Worm (Caenorhabditis elegans) whole organism, young adult: ENCODE results near the gene T05H4.3.

Experiments used
- B0336.3 ChIP-seq: fragments of 200-800 bp; sonication (Bioruptor generic); IDR thresholded peaks from 2 replicates; pipeline ENCODE4 v1.3.6; 2022; ENCODE audit warnings: missing genetic modification characterization, missing compliant biosample characterization
- C06A6.2 ChIP-seq: fragments of 200-800 bp; sonication (Bioruptor generic); conservative IDR thresholded peaks from 2 replicates; pipeline ENCODE4 v1.3.6; 2022; ENCODE audit warnings: missing genetic modification characterization, missing compliant biosample characterization
- C17E4.6 ChIP-seq: fragments of 200-800 bp; sonication (Bioruptor generic); IDR thresholded peaks from 2 replicates; pipeline ENCODE4 v1.3.6; 2022; ENCODE audit warnings: missing genetic modification reagents, missing genetic modification characterization, missing compliant biosample characterization
- D2030.7 ChIP-seq: fragments of 200-800 bp; sonication (Bioruptor generic); IDR thresholded peaks from 2 replicates; pipeline ENCODE4 v1.3.6; 2022; ENCODE audit warnings: missing genetic modification reagents, missing genetic modification characterization, missing compliant biosample characterization
- F10E7.11 ChIP-seq: sonication (generic microtip); optimal IDR thresholded peaks from 2 replicates; lab custom pipeline; 2017; ENCODE audit warnings: mild to moderate bottlenecking, missing genetic modification characterization, moderate library complexity, missing compliant biosample characterization
- F22D6.2 ChIP-seq: sonication (generic microtip); optimal IDR thresholded peaks from 2 replicates; lab custom pipeline; 2016; ENCODE audit warnings: mild to moderate bottlenecking, missing genetic modification characterization, missing compliant biosample characterization
- F52B5.7 ChIP-seq: sonication (generic microtip); optimal IDR thresholded peaks from 2 replicates; lab custom pipeline; 2016; ENCODE audit warnings: mild to moderate bottlenecking, missing genetic modification characterization, missing compliant biosample characterization
- F57A8.1 ChIP-seq: fragments of 200-800 bp; sonication (Bioruptor generic); optimal IDR thresholded peaks from 2 replicates; lab custom pipeline; 2018; ENCODE audit warnings: mild to moderate bottlenecking, missing genetic modification characterization, moderate library complexity, missing compliant biosample characterization
- F57C9.4 ChIP-seq: sonication (generic microtip); optimal IDR thresholded peaks from 2 replicates; lab custom pipeline; 2017; ENCODE audit warnings: mild to moderate bottlenecking, missing genetic modification characterization, missing compliant biosample characterization
- K11D2.4 ChIP-seq: fragments of 200-800 bp; sonication (Bioruptor generic); IDR thresholded peaks from 2 replicates; pipeline ENCODE4 v1.3.6; 2022; ENCODE audit warnings: missing genetic modification reagents, missing genetic modification characterization, missing compliant biosample characterization
- Y53G8AR.9 ChIP-seq: fragments of 200-800 bp; sonication (Bioruptor generic); conservative IDR thresholded peaks from 2 replicates; pipeline ENCODE4 v1.3.6; 2022; ENCODE audit warnings: missing genetic modification reagents, missing genetic modification characterization, missing compliant biosample characterization
- Y56A3A.18 ChIP-seq: fragments of 200-800 bp; sonication (Bioruptor generic); IDR thresholded peaks from 2 replicates; pipeline ENCODE4 v1.3.6; 2022; ENCODE audit warnings: missing genetic modification reagents, missing genetic modification characterization, missing compliant biosample characterization
- Y67H2A.10 ChIP-seq: fragments of 200-800 bp; sonication (Bioruptor generic); conservative IDR thresholded peaks from 2 replicates; pipeline ENCODE4 v1.3.6; 2022; ENCODE audit warnings: missing genetic modification reagents, missing genetic modification characterization, missing compliant biosample characterization
- Y95B8A.8 ChIP-seq: fragments of 200-800 bp; sonication (Bioruptor generic); IDR thresholded peaks from 2 replicates; pipeline ENCODE4 v1.3.6; 2022; ENCODE audit warnings: missing genetic modification reagents, missing genetic modification characterization, missing compliant biosample characterization
- akir-1 ChIP-seq: fragments of 200-800 bp; sonication (Bioruptor generic); optimal IDR thresholded peaks from 2 replicates; lab custom pipeline; 2018; ENCODE audit warnings: mild to moderate bottlenecking, missing genetic modification characterization, moderate library complexity, missing compliant biosample characterization
- ama-1 ChIP-seq, 3 experiments: fragments of 150-350 bp in 1 of 3; sonication (generic microtip) in 2 of 3; optimal IDR thresholded peaks; 2 replicates each; lab custom pipeline; 2014 to 2018; ENCODE audit warnings: missing biosample characterization in 2 of 3, missing genetic modification characterization in 2 of 3, missing genetic modification reagents in 2 of 3
- aptf-2 ChIP-seq: fragments of 200-800 bp; sonication (Bioruptor generic); conservative IDR thresholded peaks from 2 replicates; pipeline ENCODE4 v1.3.6; 2022; ENCODE audit warnings: missing genetic modification reagents, missing genetic modification characterization, missing compliant biosample characterization
- atf-7 ChIP-seq: sonication (generic microtip); optimal IDR thresholded peaks from 2 replicates; lab custom pipeline; 2017; ENCODE audit warnings: mild to moderate bottlenecking, missing genetic modification characterization, missing compliant biosample characterization
- athp-1 ChIP-seq: sonication (generic microtip); optimal IDR thresholded peaks from 2 replicates; lab custom pipeline; 2017; ENCODE audit warnings: mild to moderate bottlenecking, missing genetic modification characterization, missing compliant biosample characterization
- ccch-3 ChIP-seq: fragments of 200-800 bp; sonication (Bioruptor generic); optimal IDR thresholded peaks from 2 replicates; lab custom pipeline; 2018; ENCODE audit warnings: mild to moderate bottlenecking, missing genetic modification characterization, missing compliant biosample characterization
- cebp-1 ChIP-seq, 2 experiments: fragments of 200-800 bp in 1 of 2; sonication (Bioruptor generic) in 1 of 2; sonication (generic microtip) in 1 of 2; IDR thresholded peaks in 1 of 2; optimal IDR thresholded peaks in 1 of 2; 2 replicates each; pipeline versions ENCODE4 v1.3.6 to Lab custom; 2017 to 2022; ENCODE audit warnings: missing compliant biosample characterization in 2 of 2, missing genetic modification characterization in 2 of 2, mild to moderate bottlenecking in 1 of 2, missing genetic modification reagents in 1 of 2, moderate library complexity in 1 of 2
- ceh-91 ChIP-seq: fragments of 200-800 bp; sonication (Bioruptor generic); IDR thresholded peaks from 2 replicates; pipeline ENCODE4 v1.3.6; 2022; ENCODE audit warnings: missing genetic modification reagents, missing genetic modification characterization, missing compliant biosample characterization
- chd-7 ChIP-seq: sonication (generic microtip); optimal IDR thresholded peaks from 2 replicates; lab custom pipeline; 2016; ENCODE audit warnings: mild to moderate bottlenecking, missing genetic modification characterization, moderate library complexity, missing compliant biosample characterization
- die-1 ChIP-seq: sonication (generic microtip); optimal IDR thresholded peaks from 2 replicates; lab custom pipeline; 2016; ENCODE audit warnings: missing genotype, mild to moderate bottlenecking, missing genetic modification characterization, missing compliant biosample characterization
- dpff-1 ChIP-seq: sonication (generic microtip); optimal IDR thresholded peaks from 2 replicates; lab custom pipeline; 2017; ENCODE audit warnings: mild to moderate bottlenecking, missing genetic modification characterization, missing compliant biosample characterization
- dpl-1 ChIP-seq: fragments of 150-350 bp; optimal IDR thresholded peaks from 2 replicates; lab custom pipeline; 2014; ENCODE audit warnings: missing biosample characterization, missing genetic modification reagents, missing genetic modification characterization
- egl-44 ChIP-seq: fragments of 200-800 bp; sonication (Bioruptor generic); IDR thresholded peaks from 2 replicates; pipeline ENCODE4 v1.3.6; 2022; ENCODE audit warnings: missing genetic modification reagents, missing genetic modification characterization, missing compliant biosample characterization
- ets-4 ChIP-seq: fragments of 200-800 bp; sonication (Bioruptor generic); optimal IDR thresholded peaks from 2 replicates; lab custom pipeline; 2018; ENCODE audit warnings: mild to moderate bottlenecking, missing genetic modification characterization, missing compliant biosample characterization
- fkh-3 ChIP-seq: sonication (generic microtip); optimal IDR thresholded peaks from 2 replicates; lab custom pipeline; 2016; ENCODE audit warnings: mild to moderate bottlenecking, missing genetic modification characterization, missing compliant biosample characterization
- hlh-26 ChIP-seq: fragments of 200-800 bp; sonication (Bioruptor generic); conservative IDR thresholded peaks from 2 replicates; pipeline ENCODE4 v1.3.6; 2022; ENCODE audit warnings: missing genetic modification reagents, missing genetic modification characterization, missing compliant biosample characterization
- hmg-20 ChIP-seq: fragments of 200-800 bp; sonication (Bioruptor generic); IDR thresholded peaks from 2 replicates; pipeline ENCODE4 v1.3.6; 2022; ENCODE audit warnings: missing genetic modification reagents, missing genetic modification characterization, missing compliant biosample characterization
- hrde-1 ChIP-seq: sonication (generic microtip); optimal IDR thresholded peaks from 2 replicates; lab custom pipeline; 2016; ENCODE audit warnings: missing genetic modification characterization, mild to moderate bottlenecking, missing compliant biosample characterization, moderate library complexity, missing genotype, missing genetic modification reagents, borderline replicate concordance
- lin-26 ChIP-seq: fragments of 200-800 bp; sonication (Bioruptor generic); IDR thresholded peaks from 2 replicates; pipeline ENCODE4 v1.3.6; 2022; ENCODE audit warnings: missing genetic modification reagents, missing genetic modification characterization, missing compliant biosample characterization
- lin-40 ChIP-seq: sonication (generic microtip); optimal IDR thresholded peaks from 2 replicates; lab custom pipeline; 2016; ENCODE audit warnings: missing genetic modification characterization, mild to moderate bottlenecking, missing compliant biosample characterization, missing genotype, missing genetic modification reagents
- madf-8 ChIP-seq: fragments of 200-800 bp; sonication (Bioruptor generic); conservative IDR thresholded peaks from 2 replicates; pipeline ENCODE4 v1.3.6; 2022; ENCODE audit warnings: missing genetic modification reagents, missing genetic modification characterization, missing compliant biosample characterization
- mxl-1 ChIP-seq: sonication (generic microtip); optimal IDR thresholded peaks from 2 replicates; lab custom pipeline; 2016; ENCODE audit warnings: missing genetic modification characterization, missing compliant biosample characterization
- nfya-1 ChIP-seq: sonication (generic microtip); optimal IDR thresholded peaks from 2 replicates; lab custom pipeline; 2017; ENCODE audit warnings: antibody characterized with exemption, missing compliant biosample characterization, missing genetic modification characterization, borderline replicate concordance; ENCODE audit not compliant: insufficient read depth
- nhr-120 ChIP-seq: fragments of 200-800 bp; sonication (Bioruptor generic); IDR thresholded peaks from 2 replicates; pipeline ENCODE4 v1.3.6; 2022; ENCODE audit warnings: missing genetic modification characterization, missing compliant biosample characterization
- nhr-27 ChIP-seq: fragments of 200-800 bp; sonication (Bioruptor generic); optimal IDR thresholded peaks from 2 replicates; lab custom pipeline; 2018; ENCODE audit warnings: mild to moderate bottlenecking, missing genetic modification characterization, moderate library complexity, missing compliant biosample characterization
- nhr-80 ChIP-seq: sonication (generic microtip); optimal IDR thresholded peaks from 2 replicates; lab custom pipeline; 2016; ENCODE audit warnings: missing genetic modification characterization, missing compliant biosample characterization
- rec-8 ChIP-seq, 2 experiments: sonication (generic microtip); optimal IDR thresholded peaks; 2 replicates each; lab custom pipeline; 2016; ENCODE audit warnings: mild to moderate bottlenecking in 2 of 2, missing genetic modification characterization in 2 of 2, missing genetic modification reagents in 2 of 2, missing genotype in 2 of 2, missing biosample characterization in 1 of 2, missing compliant biosample characterization in 1 of 2, moderate library complexity in 1 of 2
- rpc-1 ChIP-seq, 2 experiments: fragments of 150-350 bp in 1 of 2; sonication (generic microtip) in 1 of 2; optimal IDR thresholded peaks; 2 replicates each; lab custom pipeline; 2014 to 2018; ENCODE audit warnings: missing biosample characterization in 1 of 2, missing genetic modification characterization in 1 of 2, missing genetic modification reagents in 1 of 2, missing genotype in 1 of 2
- sdz-38 ChIP-seq: sonication (generic microtip); optimal IDR thresholded peaks from 2 replicates; lab custom pipeline; 2016; ENCODE audit warnings: missing genotype, missing genetic modification characterization, missing compliant biosample characterization
- sea-2 ChIP-seq: fragments of 200-800 bp; sonication (Bioruptor generic); IDR thresholded peaks from 2 replicates; pipeline ENCODE4 v1.3.6; 2022; ENCODE audit warnings: missing genetic modification characterization, missing compliant biosample characterization
- somi-1 ChIP-seq: fragments of 200-800 bp; sonication (Bioruptor generic); optimal IDR thresholded peaks from 2 replicates; lab custom pipeline; 2018; ENCODE audit warnings: mild to moderate bottlenecking, missing genetic modification characterization, missing compliant biosample characterization
- xnd-1 ChIP-seq: sonication (generic microtip); optimal IDR thresholded peaks from 2 replicates; lab custom pipeline; 2016; ENCODE audit warnings: missing genotype, missing genetic modification reagents, missing genetic modification characterization, missing compliant biosample characterization
- ztf-6 ChIP-seq: fragments of 200-800 bp; sonication (Bioruptor generic); IDR thresholded peaks from 2 replicates; pipeline ENCODE4 v1.3.6; 2022; ENCODE audit warnings: missing genetic modification reagents, missing genetic modification characterization, missing compliant biosample characterization

The T05H4.3 gene

ce11 chrV:6433446-6434178 lies 8.5 kb upstream of the T05H4.3 start, which contains the start of the genes gad-1 and erfa-1 (continued):
- no peak for TF ChIP-seq cebp-1 (GFP tag; IDR thresholded peaks at IDR 0.05; lab: Robert Waterston, UW)
- TF ChIP-seq cebp-1 (tag; optimal IDR thresholded peaks at IDR 0.05; lab: Kevin White, UChicago) = peak; percentile 26
- TF ChIP-seq ama-1 (optimal IDR thresholded peaks at IDR 0.05; lab: Kevin White, UChicago) = no peak
- TF ChIP-seq ama-1 (GFP tag; optimal IDR thresholded peaks at IDR 0.05; lab: Kevin White, UChicago) = no peak
- TF ChIP-seq sdz-38 (tag; lab: Kevin White, UChicago) = no peak
- no peak for TF ChIP-seq Y67H2A.10 (GFP tag; lab: Robert Waterston, UW)
- TF ChIP-seq B0336.3 (GFP tag; lab: Robert Waterston, UW) = no peak
- TF ChIP-seq aptf-2 (GFP tag; lab: Robert Waterston, UW) = no peak
- TF ChIP-seq ets-4 = no peak
- no peak for TF ChIP-seq C06A6.2
- TF ChIP-seq ceh-91 (GFP tag; lab: Robert Waterston, UW) = peak; percentile 51
- no peak for TF ChIP-seq F52B5.7
- no peak for TF ChIP-seq F22D6.2 (tag; lab: Kevin White, UChicago)
- TF ChIP-seq lin-26 (GFP tag; lab: Robert Waterston, UW) = no peak
- no peak for TF ChIP-seq Y95B8A.8 (GFP tag; lab: Robert Waterston, UW)
- no peak for TF ChIP-seq nhr-120 (GFP tag; lab: Robert Waterston, UW)
- no peak for TF ChIP-seq hmg-20 (GFP tag; lab: Robert Waterston, UW)
- peak; percentile 34 for TF ChIP-seq nhr-80 (tag; lab: Kevin White, UChicago)
- TF ChIP-seq nfya-1 (tag; lab: Kevin White, UChicago) = no peak
- TF ChIP-seq D2030.7 (GFP tag; lab: Robert Waterston, UW) = peak; percentile 37; the same call in 1 of the 2 replicates
- no peak for TF ChIP-seq C17E4.6 (GFP tag; lab: Robert Waterston, UW)
- TF ChIP-seq rec-8 (tag; optimal IDR thresholded peaks at IDR 0.05; lab: Kevin White, UChicago) = no peak
- no peak for TF ChIP-seq dpl-1
- no peak for TF ChIP-seq chd-7 (tag; lab: Kevin White, UChicago)
- TF ChIP-seq F10E7.11 (tag; lab: Kevin White, UChicago) = no peak
- TF ChIP-seq fkh-3 = no peak
- no peak for TF ChIP-seq mxl-1 (tag; lab: Kevin White, UChicago)
- no peak for TF ChIP-seq egl-44 (GFP tag; lab: Robert Waterston, UW)
- no peak for TF ChIP-seq lin-40 (tag; lab: Kevin White, UChicago)
- TF ChIP-seq hrde-1 (tag; lab: Kevin White, UChicago) = no peak
- no peak for TF ChIP-seq K11D2.4 (GFP tag; lab: Robert Waterston, UW)
- TF ChIP-seq hlh-26 (GFP tag; lab: Robert Waterston, UW) = no peak
- no peak for TF ChIP-seq athp-1 (tag; lab: Kevin White, UChicago)
- no peak for TF ChIP-seq Y53G8AR.9 (GFP tag; lab: Robert Waterston, UW)
- TF ChIP-seq nhr-27 (tag; lab: Kevin White, UChicago) = no peak
- TF ChIP-seq atf-7 (tag; lab: Kevin White, UChicago) = no peak
- no peak for TF ChIP-seq sea-2 (GFP tag; lab: Robert Waterston, UW)
- no peak for TF ChIP-seq akir-1 (GFP tag; lab: Kevin White, UChicago)
- TF ChIP-seq Y56A3A.18 = no peak
- no peak for TF ChIP-seq F57C9.4 (tag; lab: Kevin White, UChicago)
- TF ChIP-seq somi-1 (GFP tag; lab: Kevin White, UChicago) = no peak
- TF ChIP-seq die-1 (tag; lab: Kevin White, UChicago) = no peak
- no peak for TF ChIP-seq xnd-1 (tag; lab: Kevin White, UChicago)
- peak; percentile 53 for TF ChIP-seq madf-8 (GFP tag; lab: Robert Waterston, UW)
- no peak for TF ChIP-seq ccch-3 (GFP tag; lab: Kevin White, UChicago)
- no peak for TF ChIP-seq ztf-6 (GFP tag; lab: Robert Waterston, UW)
- no peak for TF ChIP-seq dpff-1 (tag; lab: Kevin White, UChicago)
- TF ChIP-seq F57A8.1 (GFP tag; lab: Kevin White, UChicago) = no peak
- TF ChIP-seq rpc-1 (optimal IDR thresholded peaks at IDR 0.05; lab: Kevin White, UChicago) = no peak
- no peak for TF ChIP-seq rpc-1 (tag; optimal IDR thresholded peaks at IDR 0.05; lab: Kevin White, UChicago)
